Worm (Caenorhabditis elegans) whole organism, L4 larva: ENCODE results near the gene lntl-1.
A peak's percentile ranks its signal among the peaks of the same experiment; 100 is the strongest.

ENCODE experiments used
- F37D6.2 ChIP-seq: sonication (generic microtip); optimal IDR thresholded peaks from 2 replicates; lab custom pipeline; 2016; ENCODE audit warnings: mild to moderate bottlenecking, missing genetic modification characterization, missing compliant biosample characterization
- F44E2.7 ChIP-seq: fragments of 200-800 bp; sonication (Bioruptor generic); IDR thresholded peaks from 2 replicates; pipeline ENCODE4 v2.1.2; 2022; ENCODE audit warnings: missing genetic modification characterization, missing compliant biosample characterization
- T20F7.1 ChIP-seq: fragments of 200-800 bp; sonication (Bioruptor generic); optimal IDR thresholded peaks from 2 replicates; lab custom pipeline; 2018; ENCODE audit warnings: mild to moderate bottlenecking, missing genetic modification characterization, missing compliant biosample characterization
- T26A8.4 ChIP-seq: fragments of 200-800 bp; sonication (Bioruptor generic); IDR thresholded peaks from 2 replicates; pipeline ENCODE4 v1.3.6; 2022; ENCODE audit warnings: missing genetic modification characterization, missing compliant biosample characterization
- Y48G9A.11 ChIP-seq: fragments of 200-800 bp; sonication (Bioruptor generic); IDR thresholded peaks from 2 replicates; pipeline ENCODE4 v1.3.6; 2022; ENCODE audit warnings: missing genetic modification reagents, missing genetic modification characterization, missing compliant biosample characterization
- Y75B8A.6 ChIP-seq: fragments of 200-800 bp; sonication (Bioruptor generic); IDR thresholded peaks from 2 replicates; pipeline ENCODE4 v1.3.6; 2022; ENCODE audit warnings: missing genetic modification reagents, missing genetic modification characterization, missing compliant biosample characterization
- ZK337.2 ChIP-seq: fragments of 200-800 bp; sonication (Bioruptor generic); IDR thresholded peaks from 2 replicates; pipeline ENCODE4 v1.3.6; 2022; ENCODE audit warnings: missing genetic modification reagents, missing genetic modification characterization, missing compliant biosample characterization
- aha-1 ChIP-seq: fragments of 150-350 bp; peaks from one replicate; lab custom pipeline; 2014; ENCODE audit warnings: missing biosample characterization, missing genetic modification characterization
- ceh-20 ChIP-seq: fragments of 200-800 bp; sonication (Bioruptor generic); IDR thresholded peaks from 2 replicates; pipeline ENCODE4 v1.3.6; 2022; ENCODE audit warnings: missing genetic modification reagents, missing genetic modification characterization, missing compliant biosample characterization
- ces-1 ChIP-seq: fragments of 150-350 bp; sonication (generic microtip); optimal IDR thresholded peaks from 4 replicates; lab custom pipeline; 2014; ENCODE audit warnings: missing biosample characterization, missing genetic modification reagents, missing genetic modification characterization
- ctbp-1 ChIP-seq: fragments of 200-800 bp; sonication (Bioruptor generic); IDR thresholded peaks from 2 replicates; pipeline ENCODE4 v1.3.6; 2022; ENCODE audit warnings: missing genetic modification reagents, missing genetic modification characterization, missing compliant biosample characterization
- daf-12 ChIP-seq: fragments of 150-350 bp; optimal IDR thresholded peaks from 2 replicates; lab custom pipeline; 2014; ENCODE audit warnings: missing biosample characterization, missing genetic modification reagents, missing genetic modification characterization
- daf-8 ChIP-seq: fragments of 200-800 bp; sonication (Bioruptor generic); IDR thresholded peaks from 2 replicates; pipeline ENCODE4 v1.3.6; 2022; ENCODE audit warnings: missing genetic modification characterization, missing compliant biosample characterization
- duxl-1 ChIP-seq: sonication (generic microtip); optimal IDR thresholded peaks from 2 replicates; lab custom pipeline; 2016; ENCODE audit warnings: mild to moderate bottlenecking, missing genetic modification characterization, moderate library complexity, missing compliant biosample characterization; ENCODE audit not compliant: poor library complexity
- dve-1 ChIP-seq: sonication (generic microtip); optimal IDR thresholded peaks from 2 replicates; lab custom pipeline; 2017; ENCODE audit warnings: antibody characterized with exemption, mild to moderate bottlenecking, missing genetic modification characterization, missing compliant biosample characterization; ENCODE audit not compliant: insufficient read depth
- gei-8 ChIP-seq: fragments of 200-800 bp; sonication (Bioruptor generic); optimal IDR thresholded peaks from 2 replicates; lab custom pipeline; 2018; ENCODE audit warnings: mild to moderate bottlenecking, missing genetic modification characterization, missing compliant biosample characterization
- hif-1 ChIP-seq, 2 experiments: sonication (generic microtip); optimal IDR thresholded peaks; 2 replicates each; lab custom pipeline; 2016 to 2017; ENCODE audit warnings: missing compliant biosample characterization in 2 of 2, missing genetic modification characterization in 2 of 2, missing genetic modification reagents in 2 of 2, missing genotype in 2 of 2, mild to moderate bottlenecking in 1 of 2
- hlh-30 ChIP-seq: sonication (generic microtip); optimal IDR thresholded peaks from 2 replicates; lab custom pipeline; 2017; ENCODE audit warnings: antibody characterized with exemption, mild to moderate bottlenecking, missing genetic modification characterization, missing compliant biosample characterization; ENCODE audit not compliant: insufficient read depth
- jun-1 ChIP-seq: fragments of 150-350 bp; optimal IDR thresholded peaks from 2 replicates; lab custom pipeline; 2014; ENCODE audit warnings: missing biosample characterization, missing genetic modification reagents, missing genetic modification characterization
- lin-1 ChIP-seq: fragments of 200-800 bp; sonication (Bioruptor generic); IDR thresholded peaks from 2 replicates; pipeline ENCODE4 v1.3.6; 2022; ENCODE audit warnings: missing genetic modification reagents, missing genetic modification characterization, missing compliant biosample characterization
- lin-13 ChIP-seq: fragments of 150-350 bp; optimal IDR thresholded peaks from 2 replicates; lab custom pipeline; 2014; ENCODE audit warnings: missing biosample characterization, missing genetic modification reagents, missing genetic modification characterization
- lin-29 ChIP-seq: fragments of 200-800 bp; sonication (Bioruptor generic); IDR thresholded peaks from 2 replicates; pipeline ENCODE4 v1.3.6; 2022; ENCODE audit warnings: missing genetic modification reagents, missing genetic modification characterization, missing compliant biosample characterization
- lin-39 ChIP-seq: fragments of 150-350 bp; optimal IDR thresholded peaks from 2 replicates; lab custom pipeline; 2014; ENCODE audit warnings: missing biosample characterization, missing genetic modification reagents, missing genetic modification characterization
- lir-3 ChIP-seq: sonication (generic microtip); optimal IDR thresholded peaks from 2 replicates; lab custom pipeline; 2016; ENCODE audit warnings: mild to moderate bottlenecking, missing genetic modification characterization, missing compliant biosample characterization
- mxl-2 ChIP-seq: fragments of 200-800 bp; sonication (Bioruptor generic); conservative IDR thresholded peaks from 2 replicates; pipeline ENCODE4 v1.3.6; 2022; ENCODE audit warnings: missing genetic modification reagents, missing genetic modification characterization, missing compliant biosample characterization
- nhr-41 ChIP-seq: fragments of 200-800 bp; sonication (Bioruptor generic); IDR thresholded peaks from 2 replicates; pipeline ENCODE4 v1.3.6; 2022; ENCODE audit warnings: missing genetic modification reagents, missing genetic modification characterization, missing compliant biosample characterization
- nhr-42 ChIP-seq: fragments of 200-800 bp; sonication (Bioruptor generic); IDR thresholded peaks from 2 replicates; pipeline ENCODE4 v1.3.6; 2022; ENCODE audit warnings: missing genetic modification characterization, missing compliant biosample characterization
- nhr-76 ChIP-seq: fragments of 150-350 bp; optimal IDR thresholded peaks from 2 replicates; lab custom pipeline; 2014; ENCODE audit warnings: missing biosample characterization, missing genetic modification characterization
- nhr-77 ChIP-seq: fragments of 150-350 bp; optimal IDR thresholded peaks from 2 replicates; lab custom pipeline; 2014; ENCODE audit warnings: missing biosample characterization, missing genetic modification characterization
- pha-4 ChIP-seq, 2 experiments: fragments of 150-350 bp in 1 of 2; fragments of 200-800 bp in 1 of 2; sonication (Bioruptor generic) in 1 of 2; IDR thresholded peaks in 1 of 2; optimal IDR thresholded peaks in 1 of 2; 2 replicates each; pipeline versions ENCODE4 v1.3.6 to Lab custom; 2014 to 2022; ENCODE audit warnings: missing genetic modification characterization in 2 of 2, missing genetic modification reagents in 2 of 2, missing biosample characterization in 1 of 2, missing compliant biosample characterization in 1 of 2
- pqm-1 ChIP-seq: sonication (generic microtip); optimal IDR thresholded peaks from 2 replicates; lab custom pipeline; 2017; ENCODE audit warnings: missing biosample characterization, missing genetic modification characterization
- sdz-12 ChIP-seq: fragments of 200-800 bp; sonication (Bioruptor generic); optimal IDR thresholded peaks from 2 replicates; lab custom pipeline; 2018; ENCODE audit warnings: mild to moderate bottlenecking, missing genetic modification characterization, missing compliant biosample characterization
- skn-1 ChIP-seq: fragments of 150-350 bp; optimal IDR thresholded peaks from 2 replicates; lab custom pipeline; 2014; ENCODE audit warnings: missing biosample characterization, missing genetic modification characterization
- tra-1 ChIP-seq: fragments of 200-800 bp; sonication (Bioruptor generic); IDR thresholded peaks from 2 replicates; pipeline ENCODE4 v1.3.6; 2022; ENCODE audit warnings: missing genetic modification reagents, missing genetic modification characterization, missing compliant biosample characterization
- unc-130 ChIP-seq: sonication (generic microtip); optimal IDR thresholded peaks from 2 replicates; lab custom pipeline; 2016; ENCODE audit warnings: missing genetic modification reagents, missing genetic modification characterization, missing compliant biosample characterization
- unc-62 ChIP-seq, 3 experiments: fragments of 150-350 bp in 1 of 3; sonication (generic microtip); optimal IDR thresholded peaks in 2 of 3; peaks in 1 of 3; 1 replicate in 1 of 3; 2 replicates in 2 of 3; lab custom pipeline; 2014 to 2017; ENCODE audit warnings: missing biosample characterization in 3 of 3, missing genetic modification characterization in 3 of 3, missing genetic modification reagents in 3 of 3, missing genotype in 1 of 3
- vab-7 ChIP-seq: fragments of 200-800 bp; sonication (Bioruptor generic); IDR thresholded peaks from 2 replicates; pipeline ENCODE4 v1.3.6; 2022; ENCODE audit warnings: missing genetic modification reagents, missing genetic modification characterization, missing compliant biosample characterization
- zip-2 ChIP-seq: fragments of 150-350 bp; optimal IDR thresholded peaks from 2 replicates; lab custom pipeline; 2014; ENCODE audit warnings: missing biosample characterization, missing genetic modification characterization
- ztf-11 ChIP-seq: fragments of 150-350 bp; optimal IDR thresholded peaks from 2 replicates; lab custom pipeline; 2014; ENCODE audit warnings: missing biosample characterization, missing genetic modification characterization
- ztf-7 ChIP-seq: fragments of 150-350 bp; optimal IDR thresholded peaks from 2 replicates; lab custom pipeline; 2014; ENCODE audit warnings: missing biosample characterization, missing genetic modification characterization

Gene lntl-1

ce11 chrIV:5803510-5804013 is 3.3 kb downstream of the lntl-1 start:
- TF ChIP-seq nhr-76 (tag; lab: Kevin White, UChicago) (no peak), Y75B8A.6 (GFP tag; lab: Robert Waterston, UW) (no peak), ZK337.2 (GFP tag; lab: Robert Waterston, UW) (no peak), lin-39 (tag; lab: Kevin White, UChicago) (no peak), ceh-20 (no peak), lin-13 (GFP tag; lab: Kevin White, UChicago) (no peak), dve-1 (tag; lab: Kevin White, UChicago) (no peak), Y48G9A.11 (no peak), duxl-1 (tag; lab: Kevin White, UChicago) (no peak), nhr-41 (GFP tag; lab: Robert Waterston, UW) (no peak), sdz-12 (GFP tag; lab: Kevin White, UChicago) (no peak), pha-4 (GFP tag; IDR thresholded peaks at IDR 0.05; lab: Robert Waterston, UW) (no peak), pha-4 (tag; optimal IDR thresholded peaks at IDR 0.05; lab: Kevin White, UChicago) (no peak), F44E2.7 (no peak)
- TF ChIP-seq, all 104 proteins: peak for 0

- TF ChIP-seq unc-62 (GFP tag; optimal IDR thresholded peaks at IDR 0.05 in 1 of 2; lab: Kevin White, UChicago) (peak in 1 of 2 experiments; percentile 95), unc-62 (tag; optimal IDR thresholded peaks at IDR 0.05; lab: Kevin White, UChicago) (no peak), mxl-2 (GFP tag; lab: Robert Waterston, UW) (no peak), lin-29 (no peak)
Observed at ce11 chrIV:5799577-5799976, 7.3 kb downstream of the lntl-1 start.

- no peak for TF ChIP-seq vab-7 (GFP tag; lab: Robert Waterston, UW)
- no peak for TF ChIP-seq aha-1 (tag; lab: Kevin White, UChicago)
- no peak for TF ChIP-seq tra-1 (GFP tag; lab: Robert Waterston, UW)
- TF ChIP-seq lir-3 (tag; lab: Kevin White, UChicago): no peak
- TF ChIP-seq nhr-42: no peak
- no peak for TF ChIP-seq ztf-11 (tag; lab: Kevin White, UChicago)
- TF ChIP-seq F37D6.2 (tag; lab: Kevin White, UChicago): no peak
- no peak for TF ChIP-seq pqm-1 (tag; lab: Kevin White, UChicago)
- no peak for TF ChIP-seq hif-1 (tag; optimal IDR thresholded peaks at IDR 0.05; lab: Kevin White, UChicago)
- no peak for TF ChIP-seq daf-8
- TF ChIP-seq ctbp-1 (GFP tag; lab: Robert Waterston, UW): no peak
- no peak for TF ChIP-seq jun-1 (tag; lab: Kevin White, UChicago)
Observed at ce11 chrIV:5797153-5797552, 9.7 kb downstream of the lntl-1 start, which contains the start of gene C31H1.1. C31H1.1 (plus strand) TSS chrIV:5797453.

- TF ChIP-seq zip-2 (tag; lab: Kevin White, UChicago) (no peak), ztf-7 (tag; lab: Kevin White, UChicago) (no peak), mxl-2 (GFP tag; lab: Robert Waterston, UW) (no peak), nhr-77 (no peak), lin-1 (GFP tag; lab: Robert Waterston, UW) (no peak), ces-1 (GFP tag; lab: Kevin White, UChicago) (no peak), hlh-30 (tag; lab: Kevin White, UChicago) (no peak), T26A8.4 (GFP tag; lab: Robert Waterston, UW) (no peak), gei-8 (GFP tag; lab: Kevin White, UChicago) (no peak), daf-12 (tag; lab: Kevin White, UChicago) (no peak), unc-130 (GFP tag; lab: Kevin White, UChicago) (no peak), pqm-1 (tag; lab: Kevin White, UChicago) (no peak), skn-1 (tag; lab: Kevin White, UChicago) (no peak), T20F7.1 (GFP tag; lab: Kevin White, UChicago) (no peak), nhr-41 (GFP tag; lab: Robert Waterston, UW) (no peak)
- TF ChIP-seq, all 104 proteins: peak for 0
Observed at ce11 chrIV:5796694-5797093, 10.2 kb downstream of the lntl-1 start, which contains the start of gene C31H1.5. C31H1.5 (minus strand) TSS chrIV:5796794.
